Worm (Caenorhabditis elegans) whole organism, young adult: Measurements from ENCODE around the gene Y73C8B.3.

Experiments used
- B0261.1 ChIP-seq: sonication (generic microtip); optimal IDR thresholded peaks from 2 replicates; lab custom pipeline; 2016; ENCODE audit warnings: mild to moderate bottlenecking, missing genetic modification characterization, moderate library complexity, missing compliant biosample characterization
- C06A6.2 ChIP-seq: fragments of 200-800 bp; sonication (Bioruptor generic); conservative IDR thresholded peaks from 2 replicates; pipeline ENCODE4 v1.3.6; 2022; ENCODE audit warnings: missing genetic modification characterization, missing compliant biosample characterization
- C17E4.6 ChIP-seq: fragments of 200-800 bp; sonication (Bioruptor generic); IDR thresholded peaks from 2 replicates; pipeline ENCODE4 v1.3.6; 2022; ENCODE audit warnings: missing genetic modification reagents, missing genetic modification characterization, missing compliant biosample characterization
- F33H1.4 ChIP-seq: fragments of 200-800 bp; sonication (Bioruptor generic); IDR thresholded peaks from 2 replicates; pipeline ENCODE4 v1.3.6; 2022; ENCODE audit warnings: missing genetic modification reagents, missing genetic modification characterization, missing compliant biosample characterization
- F39B2.1 ChIP-seq: fragments of 200-800 bp; sonication (Bioruptor generic); IDR thresholded peaks from 2 replicates; pipeline ENCODE4 v1.3.6; 2022; ENCODE audit warnings: missing genetic modification reagents, missing genetic modification characterization, missing compliant biosample characterization
- F55B11.4 ChIP-seq: sonication (generic microtip); optimal IDR thresholded peaks from 2 replicates; lab custom pipeline; 2016; ENCODE audit warnings: missing compliant biosample characterization, missing genetic modification characterization, borderline replicate concordance; ENCODE audit not compliant: insufficient read depth
- T07F8.4 ChIP-seq: sonication (generic microtip); optimal IDR thresholded peaks from 2 replicates; lab custom pipeline; 2016; ENCODE audit warnings: mild to moderate bottlenecking, missing genetic modification characterization, moderate library complexity, missing compliant biosample characterization
- T26A5.8 ChIP-seq: sonication (generic microtip); optimal IDR thresholded peaks from 2 replicates; lab custom pipeline; 2016; ENCODE audit warnings: missing genetic modification characterization, missing compliant biosample characterization
- aptf-3 ChIP-seq: fragments of 200-800 bp; sonication (Bioruptor generic); IDR thresholded peaks from 2 replicates; pipeline ENCODE4 v1.3.6; 2022; ENCODE audit warnings: missing genetic modification characterization, missing compliant biosample characterization
- bed-1 ChIP-seq: fragments of 200-800 bp; sonication (Bioruptor generic); IDR thresholded peaks from 2 replicates; pipeline ENCODE4 v1.3.6; 2022; ENCODE audit warnings: missing genetic modification reagents, missing genetic modification characterization, missing compliant biosample characterization
- bed-2 ChIP-seq: fragments of 200-800 bp; sonication (Bioruptor generic); IDR thresholded peaks from 2 replicates; pipeline ENCODE4 v1.3.6; 2022; ENCODE audit warnings: missing genetic modification reagents, missing genetic modification characterization, missing compliant biosample characterization
- ceh-40 ChIP-seq: fragments of 200-800 bp; sonication (Bioruptor generic); IDR thresholded peaks from 2 replicates; pipeline ENCODE4 v1.3.6; 2022; ENCODE audit warnings: missing genetic modification characterization, missing compliant biosample characterization
- ceh-58 ChIP-seq: fragments of 200-800 bp; sonication (Bioruptor generic); IDR thresholded peaks from 2 replicates; pipeline ENCODE4 v1.3.6; 2022; ENCODE audit warnings: missing genetic modification characterization, missing compliant biosample characterization
- ceh-91 ChIP-seq: fragments of 200-800 bp; sonication (Bioruptor generic); IDR thresholded peaks from 2 replicates; pipeline ENCODE4 v1.3.6; 2022; ENCODE audit warnings: missing genetic modification reagents, missing genetic modification characterization, missing compliant biosample characterization
- egl-44 ChIP-seq: fragments of 200-800 bp; sonication (Bioruptor generic); IDR thresholded peaks from 2 replicates; pipeline ENCODE4 v1.3.6; 2022; ENCODE audit warnings: missing genetic modification reagents, missing genetic modification characterization, missing compliant biosample characterization
- ekl-4 ChIP-seq: fragments of 200-800 bp; sonication (Bioruptor generic); IDR thresholded peaks from 2 replicates; pipeline ENCODE4 v1.3.6; 2022; ENCODE audit warnings: missing genetic modification reagents, missing genetic modification characterization, missing compliant biosample characterization
- fkh-3 ChIP-seq: sonication (generic microtip); optimal IDR thresholded peaks from 2 replicates; lab custom pipeline; 2016; ENCODE audit warnings: mild to moderate bottlenecking, missing genetic modification characterization, missing compliant biosample characterization
- hlh-12 ChIP-seq: sonication (generic microtip); optimal IDR thresholded peaks from 2 replicates; lab custom pipeline; 2016; ENCODE audit warnings: missing genetic modification characterization, missing compliant biosample characterization
- hmg-1.2 ChIP-seq: fragments of 200-800 bp; sonication (Bioruptor generic); IDR thresholded peaks from 2 replicates; pipeline ENCODE4 v1.3.6; 2022; ENCODE audit warnings: missing genetic modification reagents, missing genetic modification characterization, missing compliant biosample characterization
- let-526 ChIP-seq: fragments of 200-800 bp; sonication (Bioruptor generic); IDR thresholded peaks from 2 replicates; pipeline ENCODE4 v1.3.6; 2022; ENCODE audit warnings: missing genetic modification reagents, missing genetic modification characterization, missing compliant biosample characterization
- let-607 ChIP-seq, 2 experiments: fragments of 200-800 bp in 1 of 2; sonication (Bioruptor generic) in 1 of 2; sonication (generic microtip) in 1 of 2; optimal IDR thresholded peaks; 2 replicates each; lab custom pipeline; 2016 to 2018; ENCODE audit warnings: mild to moderate bottlenecking in 2 of 2, missing compliant biosample characterization in 2 of 2, missing genetic modification characterization in 2 of 2, moderate library complexity in 2 of 2, missing genotype in 1 of 2
- lin-26 ChIP-seq: fragments of 200-800 bp; sonication (Bioruptor generic); IDR thresholded peaks from 2 replicates; pipeline ENCODE4 v1.3.6; 2022; ENCODE audit warnings: missing genetic modification reagents, missing genetic modification characterization, missing compliant biosample characterization
- madf-10 ChIP-seq: sonication (generic microtip); optimal IDR thresholded peaks from 2 replicates; lab custom pipeline; 2016; ENCODE audit warnings: mild to moderate bottlenecking, missing genetic modification characterization, missing compliant biosample characterization
- madf-3 ChIP-seq: fragments of 200-800 bp; sonication (Bioruptor generic); IDR thresholded peaks from 2 replicates; pipeline ENCODE4 v1.3.6; 2022; ENCODE audit warnings: missing genetic modification reagents, missing genetic modification characterization, missing compliant biosample characterization
- mes-4 ChIP-seq: sonication (generic microtip); optimal IDR thresholded peaks from 2 replicates; lab custom pipeline; 2016; ENCODE audit warnings: missing genotype, missing genetic modification characterization, missing compliant biosample characterization
- nfya-2 ChIP-seq: fragments of 200-800 bp; sonication (Bioruptor generic); IDR thresholded peaks from 2 replicates; pipeline ENCODE4 v1.3.6; 2022; ENCODE audit warnings: missing genetic modification reagents, missing genetic modification characterization, missing compliant biosample characterization
- pha-4 ChIP-seq: fragments of 150-350 bp; sonication (generic microtip); optimal IDR thresholded peaks from 2 replicates; lab custom pipeline; 2014; ENCODE audit warnings: missing biosample characterization, missing genetic modification reagents, missing genetic modification characterization
- rcor-1 ChIP-seq: fragments of 200-800 bp; sonication (Bioruptor generic); IDR thresholded peaks from 2 replicates; pipeline ENCODE4 v1.3.6; 2022; ENCODE audit warnings: missing genetic modification reagents, missing genetic modification characterization, missing compliant biosample characterization
- sdz-38 ChIP-seq: sonication (generic microtip); optimal IDR thresholded peaks from 2 replicates; lab custom pipeline; 2016; ENCODE audit warnings: missing genotype, missing genetic modification characterization, missing compliant biosample characterization
- sea-2 ChIP-seq: fragments of 200-800 bp; sonication (Bioruptor generic); IDR thresholded peaks from 2 replicates; pipeline ENCODE4 v1.3.6; 2022; ENCODE audit warnings: missing genetic modification characterization, missing compliant biosample characterization
- snpc-1.1 ChIP-seq: sonication (generic microtip); optimal IDR thresholded peaks from 2 replicates; lab custom pipeline; 2017; ENCODE audit warnings: missing genetic modification characterization, mild to moderate bottlenecking, missing compliant biosample characterization, antibody characterized with exemption, moderate library complexity, missing genotype, missing genetic modification reagents; ENCODE audit not compliant: insufficient read depth
- snpc-1.3 ChIP-seq: sonication (generic microtip); optimal IDR thresholded peaks from 2 replicates; lab custom pipeline; 2017; ENCODE audit warnings: missing genetic modification characterization, mild to moderate bottlenecking, missing compliant biosample characterization, antibody characterized with exemption, moderate library complexity, missing genotype, missing genetic modification reagents; ENCODE audit not compliant: insufficient read depth
- xnd-1 ChIP-seq: sonication (generic microtip); optimal IDR thresholded peaks from 2 replicates; lab custom pipeline; 2016; ENCODE audit warnings: missing genotype, missing genetic modification reagents, missing genetic modification characterization, missing compliant biosample characterization
- ztf-18 ChIP-seq: sonication (generic microtip); optimal IDR thresholded peaks from 2 replicates; lab custom pipeline; 2016; ENCODE audit warnings: missing genotype, mild to moderate bottlenecking, missing genetic modification characterization, missing compliant biosample characterization
- ztf-22 ChIP-seq: fragments of 200-800 bp; sonication (Bioruptor generic); optimal IDR thresholded peaks from 2 replicates; lab custom pipeline; 2018; ENCODE audit warnings: mild to moderate bottlenecking, missing genetic modification characterization, moderate library complexity, missing compliant biosample characterization
- ztf-25 ChIP-seq: fragments of 200-800 bp; sonication (Bioruptor generic); IDR thresholded peaks from 2 replicates; pipeline ENCODE4 v1.3.6; 2022; ENCODE audit warnings: missing genetic modification reagents, missing genetic modification characterization, missing compliant biosample characterization
- ztf-6 ChIP-seq: fragments of 200-800 bp; sonication (Bioruptor generic); IDR thresholded peaks from 2 replicates; pipeline ENCODE4 v1.3.6; 2022; ENCODE audit warnings: missing genetic modification reagents, missing genetic modification characterization, missing compliant biosample characterization

The Y73C8B.3 gene

DNA sequence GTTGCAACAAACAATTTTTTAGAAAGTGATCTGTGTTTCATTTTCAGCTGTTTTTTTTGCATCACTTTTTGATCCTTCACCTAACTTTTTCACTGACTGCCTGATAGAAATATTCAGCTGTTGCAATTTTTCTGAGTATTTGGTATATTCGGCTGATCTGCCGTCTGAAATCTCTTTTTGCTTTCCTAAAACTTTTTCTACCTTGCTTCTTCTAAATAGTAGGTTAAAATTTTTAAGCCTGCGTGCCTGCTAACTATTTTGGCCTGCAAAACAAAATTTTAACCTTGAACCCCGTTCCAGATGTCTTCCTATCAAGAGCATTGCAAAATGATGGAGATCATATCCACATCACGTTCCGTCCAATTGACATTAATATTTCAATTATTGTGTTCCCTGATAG, 16.9 kb downstream of the Y73C8B.3 start, which contains the start of gene srab-8:
TSS of gene srab-8 (plus strand) at position 301 of the 400 bp plus-strand sequence.
- no peak for TF ChIP-seq B0261.1 (tag; lab: Kevin White, UChicago)
- no peak for TF ChIP-seq ztf-22
- TF ChIP-seq lin-26 (GFP tag; lab: Robert Waterston, UW): no peak
- TF ChIP-seq bed-1 (GFP tag; lab: Robert Waterston, UW): no peak
- TF ChIP-seq F39B2.1 (GFP tag; lab: Robert Waterston, UW): no peak
- TF ChIP-seq ekl-4: no peak
- TF ChIP-seq ceh-91: no peak
- TF ChIP-seq sea-2 (GFP tag; lab: Robert Waterston, UW): no peak
- no peak for TF ChIP-seq C06A6.2
- TF ChIP-seq ztf-25 (GFP tag; lab: Robert Waterston, UW): no peak
- no peak for TF ChIP-seq hlh-12 (tag; lab: Kevin White, UChicago)
- no peak for TF ChIP-seq snpc-1.3 (tag; lab: Kevin White, UChicago)
- TF ChIP-seq ztf-18: no peak
- TF ChIP-seq nfya-2 (GFP tag; lab: Robert Waterston, UW): no peak
- TF ChIP-seq ceh-40 (GFP tag; lab: Robert Waterston, UW): no peak
- no peak for TF ChIP-seq aptf-3 (GFP tag; lab: Robert Waterston, UW)
- TF ChIP-seq F55B11.4 (tag; lab: Kevin White, UChicago): no peak
- no peak for TF ChIP-seq sdz-38 (tag; lab: Kevin White, UChicago)
- no peak for TF ChIP-seq bed-2 (GFP tag; lab: Robert Waterston, UW)
- TF ChIP-seq mes-4: no peak

DNA sequence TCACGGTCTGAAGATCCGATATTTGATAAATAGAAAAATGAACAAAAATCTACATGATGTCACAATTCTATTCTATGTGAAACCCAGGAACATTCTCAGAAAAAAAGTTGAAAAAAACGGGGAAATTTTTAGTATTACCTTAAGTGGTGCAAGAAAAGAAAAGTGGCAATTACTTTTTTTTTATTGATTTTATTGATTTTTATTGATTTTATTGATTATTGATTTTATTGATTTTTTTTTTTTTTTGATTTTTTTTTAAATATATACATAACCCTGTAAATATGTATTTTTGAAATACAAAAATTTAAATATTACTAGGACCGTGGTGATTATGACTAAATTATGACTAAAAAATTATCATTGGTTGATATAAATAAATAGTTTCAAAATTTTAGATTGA, 21.4 kb downstream of the Y73C8B.3 start:
- TF ChIP-seq xnd-1 (tag; lab: Kevin White, UChicago): no peak
- no peak for TF ChIP-seq F39B2.1 (GFP tag; lab: Robert Waterston, UW)
- no peak for TF ChIP-seq hmg-1.2
- TF ChIP-seq pha-4 (tag; lab: Kevin White, UChicago): no peak
- no peak for TF ChIP-seq madf-3
- no peak for TF ChIP-seq ztf-6 (GFP tag; lab: Robert Waterston, UW)
- TF ChIP-seq, all 124 proteins: peak for 0

DNA sequence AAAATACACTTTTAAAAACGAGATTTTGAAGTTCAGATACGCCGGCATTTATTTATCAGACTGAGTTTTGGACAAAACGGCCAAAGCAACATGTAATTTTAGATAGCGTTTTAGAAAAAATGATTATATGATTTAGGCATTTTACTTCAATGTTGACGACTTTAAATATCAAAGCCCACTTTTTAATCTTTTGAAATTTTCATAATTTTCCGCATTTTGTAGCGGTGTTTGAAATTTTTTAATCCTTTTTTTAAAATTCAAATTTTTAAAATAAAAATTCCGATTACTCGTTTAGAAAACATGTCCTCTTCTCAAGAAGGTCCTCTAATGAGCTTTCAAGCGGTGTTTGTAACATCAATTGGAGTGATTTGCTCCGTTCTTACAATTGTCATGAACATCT, 23.2 kb downstream of the Y73C8B.3 start, which contains the start of gene srbc-6:
TSS of gene srbc-6 (plus strand) at position 301 of the 400 bp plus-strand sequence.
- TF ChIP-seq let-526 (GFP tag; lab: Robert Waterston, UW) (no peak), C17E4.6 (no peak), snpc-1.1 (no peak), madf-10 (no peak), rcor-1 (GFP tag; lab: Robert Waterston, UW) (no peak), fkh-3 (tag; lab: Kevin White, UChicago) (no peak), ceh-58 (no peak), egl-44 (GFP tag; lab: Robert Waterston, UW) (no peak), F33H1.4 (GFP tag; lab: Robert Waterston, UW) (no peak), T26A5.8 (tag; lab: Kevin White, UChicago) (no peak), let-607 (tag; optimal IDR thresholded peaks at IDR 0.05; lab: Kevin White, UChicago) (no peak), pha-4 (tag; lab: Kevin White, UChicago) (no peak), T07F8.4 (tag; lab: Kevin White, UChicago) (no peak)
